Worm (Caenorhabditis elegans): ENCODE results near the gene T02G5.7.

DNA sequence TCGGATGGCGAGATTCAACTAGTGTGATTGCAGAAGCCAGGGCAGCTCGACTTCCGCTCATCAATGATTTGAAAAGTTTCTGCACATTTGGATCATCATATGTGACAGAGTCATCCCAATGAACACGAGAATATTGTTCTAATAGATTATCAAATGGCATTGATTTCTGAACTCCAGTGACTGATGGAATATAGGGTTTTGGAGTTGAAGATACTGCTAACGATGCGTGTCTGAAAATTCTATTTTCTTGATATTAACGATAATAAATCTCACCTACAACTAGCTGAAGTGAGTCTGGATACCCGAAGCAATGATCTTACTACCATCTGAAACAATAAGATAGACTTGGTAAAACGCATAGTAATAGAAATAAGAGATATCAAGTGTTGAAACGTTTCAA, 25.4 kb downstream of the T02G5.7 start, which contains the start of gene mmaa-1:
- TF ChIP-seq ceh-14 (tag; optimal IDR thresholded peaks at IDR 0.05) (no peak), dve-1 (tag; optimal IDR thresholded peaks at IDR 0.05) (no peak), ref-2 (tag; optimal IDR thresholded peaks at IDR 0.05) (no peak), pha-4 (tag; optimal IDR thresholded peaks at IDR 0.05) (no peak), ceh-22 (tag; optimal IDR thresholded peaks at IDR 0.05) (no peak), sox-4 (tag; optimal IDR thresholded peaks at IDR 0.05) (no peak), sox-2 (GFP tag; IDR thresholded peaks at IDR 0.05) (no peak)
